Fruit fly (Drosophila melanogaster) whole organism, embryonic: ENCODE data around the gene Sytbeta.

ENCODE experiments used
- Abd-B ChIP-seq: fragments of 200-800 bp; sonication (Bioruptor generic); optimal IDR thresholded peaks from 2 replicates; lab custom pipeline; 2018; ENCODE audit warnings: missing biosample characterization, mild to moderate bottlenecking, missing genetic modification characterization, moderate library complexity
- CG1024 ChIP-seq: fragments of 200-800 bp; sonication (Bioruptor generic); IDR thresholded peaks from 2 replicates; pipeline ENCODE4 v1.3.6; 2022; ENCODE audit warnings: missing biosample characterization, missing genetic modification characterization
- CG10654 ChIP-seq: fragments of 200-800 bp; sonication (Bioruptor generic); optimal IDR thresholded peaks from 2 replicates; lab custom pipeline; 2016; ENCODE audit warnings: missing biosample characterization, missing genetic modification characterization
- CG13424 ChIP-seq: fragments of 200-800 bp; sonication (Bioruptor generic); optimal IDR thresholded peaks from 2 replicates; lab custom pipeline; 2019; ENCODE audit warnings: missing biosample characterization, mild to moderate bottlenecking, missing genetic modification characterization, moderate library complexity
- CG15011 ChIP-seq: fragments of 200-800 bp; sonication (Bioruptor generic); optimal IDR thresholded peaks from 3 replicates; lab custom pipeline; 2018; ENCODE audit warnings: missing biosample characterization, mild to moderate bottlenecking, missing genetic modification characterization
- CG17829 ChIP-seq: fragments of 200-800 bp; optimal IDR thresholded peaks from 2 replicates; lab custom pipeline; 2019; ENCODE audit warnings: missing biosample characterization, mild to moderate bottlenecking, missing genetic modification characterization, moderate library complexity
- CG2678 ChIP-seq: fragments of 200-800 bp; sonication (Bioruptor generic); optimal IDR thresholded peaks from 3 replicates; lab custom pipeline; 2019; ENCODE audit warnings: missing biosample characterization, mild to moderate bottlenecking, missing genetic modification characterization, moderate library complexity
- CG2875 ChIP-seq: fragments of 200-800 bp; sonication (Bioruptor generic); optimal IDR thresholded peaks from 2 replicates; lab custom pipeline; 2017; ENCODE audit warnings: missing biosample characterization, mild to moderate bottlenecking, missing genetic modification characterization, missing genetic modification reagents
- CG3281 ChIP-seq: fragments of 200-800 bp; sonication (Bioruptor generic); optimal IDR thresholded peaks from 3 replicates; lab custom pipeline; 2017; ENCODE audit warnings: missing biosample characterization, mild to moderate bottlenecking, missing genetic modification characterization
- CG3995 ChIP-seq: fragments of 200-800 bp; sonication (Bioruptor generic); optimal IDR thresholded peaks from 3 replicates; lab custom pipeline; 2016; ENCODE audit warnings: missing biosample characterization, missing genetic modification characterization
- CG42726 ChIP-seq: fragments of 200-800 bp; sonication (Bioruptor generic); IDR thresholded peaks from 2 replicates; pipeline ENCODE4 v1.3.6; 2022; ENCODE audit warnings: missing biosample characterization, missing genetic modification characterization; ENCODE audit not compliant: partially characterized antibody
- CG4282 ChIP-seq: fragments of 200-800 bp; sonication (Bioruptor generic); optimal IDR thresholded peaks from 2 replicates; lab custom pipeline; 2016; ENCODE audit warnings: missing biosample characterization, missing genetic modification characterization
- CG4424 ChIP-seq: fragments of 200-800 bp; sonication (Bioruptor generic); optimal IDR thresholded peaks from 3 replicates; lab custom pipeline; 2016; ENCODE audit warnings: missing biosample characterization, missing genetic modification characterization
- CG9727 ChIP-seq: fragments of 200-800 bp; sonication (Bioruptor generic); optimal IDR thresholded peaks from 3 replicates; lab custom pipeline; 2017; ENCODE audit warnings: missing biosample characterization, mild to moderate bottlenecking, missing genetic modification characterization
- Doc2 ChIP-seq: fragments of 200-800 bp; sonication (Bioruptor generic); IDR thresholded peaks from 2 replicates; pipeline ENCODE4 v1.3.6; 2022; ENCODE audit warnings: missing biosample characterization, missing genetic modification characterization
- Dp ChIP-seq: fragments of 200-800 bp; sonication (Bioruptor generic); optimal IDR thresholded peaks from 2 replicates; lab custom pipeline; 2018; ENCODE audit warnings: missing biosample characterization, mild to moderate bottlenecking, missing genetic modification characterization, moderate library complexity
- Ets97D ChIP-seq: fragments of 200-800 bp; sonication (Bioruptor generic); optimal IDR thresholded peaks from 3 replicates; lab custom pipeline; 2016; ENCODE audit warnings: missing biosample characterization, missing genetic modification characterization
- H2.0 ChIP-seq: fragments of 200-800 bp; sonication (Bioruptor generic); IDR thresholded peaks from 2 replicates; pipeline ENCODE4 v1.3.6; 2022; ENCODE audit warnings: missing biosample characterization, missing genetic modification characterization
- Lhr ChIP-seq: fragments of 200-800 bp; sonication (Bioruptor generic); optimal IDR thresholded peaks from 3 replicates; lab custom pipeline; 2017; ENCODE audit warnings: mild to moderate bottlenecking, missing biosample characterization, missing genetic modification reagents, missing genetic modification characterization
- MTF-1 ChIP-seq: fragments of 200-800 bp; sonication (Bioruptor generic); optimal IDR thresholded peaks from 2 replicates; lab custom pipeline; 2018; ENCODE audit warnings: missing biosample characterization, mild to moderate bottlenecking, missing genetic modification characterization, borderline replicate concordance
- Med ChIP-seq: fragments of 200-800 bp; sonication (Bioruptor generic); peaks from one replicate; lab custom pipeline; 2016; ENCODE audit warnings: missing biosample characterization, missing genetic modification characterization, mild to moderate bottlenecking, inconsistent platforms, moderate library complexity
- Trl ChIP-seq, 3 experiments: fragments of >200 bp in 2 of 3; fragments of 200-800 bp in 1 of 3; sonication (Bioruptor generic) in 1 of 3; optimal IDR thresholded peaks; 2 replicates in 1 of 3; 3 replicates in 2 of 3; lab custom pipeline; 2016 to 2017; ENCODE audit warnings: missing biosample characterization in 1 of 3, missing genetic modification characterization in 1 of 3
- ac ChIP-seq: fragments of 200-800 bp; sonication (Bioruptor generic); optimal IDR thresholded peaks from 3 replicates; lab custom pipeline; 2017; ENCODE audit warnings: missing biosample characterization, mild to moderate bottlenecking, missing genetic modification characterization
- ci ChIP-seq: fragments of 200-800 bp; sonication (Bioruptor generic); IDR thresholded peaks from 3 replicates; pipeline ENCODE4 v1.3.6; 2022; ENCODE audit warnings: missing biosample characterization, missing genetic modification characterization
- croc ChIP-seq: fragments of 200-800 bp; sonication (Bioruptor generic); conservative IDR thresholded peaks from 3 replicates; pipeline ENCODE4 v1.3.6; 2022; ENCODE audit warnings: missing biosample characterization, missing genetic modification characterization
- dan ChIP-seq: fragments of 200-800 bp; sonication (Bioruptor generic); IDR thresholded peaks from 2 replicates; pipeline ENCODE4 v1.3.6; 2022; ENCODE audit warnings: missing biosample characterization, missing genetic modification characterization
- disco-r ChIP-seq: fragments of 200-800 bp; sonication (Bioruptor generic); optimal IDR thresholded peaks from 2 replicates; lab custom pipeline; 2016; ENCODE audit warnings: missing biosample characterization, missing genetic modification characterization
- dmrt11E ChIP-seq: fragments of 200-800 bp; sonication (Bioruptor generic); optimal IDR thresholded peaks from 3 replicates; lab custom pipeline; 2018; ENCODE audit warnings: missing biosample characterization, mild to moderate bottlenecking, missing genetic modification characterization, moderate library complexity
- dmrt99B ChIP-seq: fragments of 200-800 bp; sonication (Bioruptor generic); optimal IDR thresholded peaks from 2 replicates; lab custom pipeline; 2018; ENCODE audit warnings: missing biosample characterization, mild to moderate bottlenecking, missing genetic modification characterization, moderate library complexity
- dysf ChIP-seq: fragments of 200-800 bp; sonication (Bioruptor generic); IDR thresholded peaks from 3 replicates; pipeline ENCODE4 v1.3.6; 2022; ENCODE audit warnings: missing biosample characterization, missing genetic modification characterization
- fd102C ChIP-seq: fragments of 200-800 bp; sonication (Bioruptor generic); optimal IDR thresholded peaks from 2 replicates; lab custom pipeline; 2018; ENCODE audit warnings: missing biosample characterization, mild to moderate bottlenecking, missing genetic modification characterization, moderate library complexity
- gcm2 ChIP-seq: fragments of 200-800 bp; sonication (Bioruptor generic); optimal IDR thresholded peaks from 2 replicates; lab custom pipeline; 2016; ENCODE audit warnings: missing biosample characterization, missing genetic modification characterization
- grn ChIP-seq: fragments of 200-800 bp; sonication (Bioruptor generic); optimal IDR thresholded peaks from 3 replicates; lab custom pipeline; 2017; ENCODE audit warnings: missing biosample characterization, missing genetic modification characterization
- gsb-n ChIP-seq: fragments of 200-800 bp; sonication (Bioruptor generic); optimal IDR thresholded peaks from 3 replicates; lab custom pipeline; 2018; ENCODE audit warnings: missing biosample characterization, mild to moderate bottlenecking, missing genetic modification characterization
- her ChIP-seq: fragments of 200-800 bp; sonication (Bioruptor generic); optimal IDR thresholded peaks from 2 replicates; lab custom pipeline; 2016; ENCODE audit warnings: missing biosample characterization, missing genetic modification characterization
- ken ChIP-seq: fragments of 200-800 bp; sonication (Bioruptor generic); IDR thresholded peaks from 3 replicates; pipeline ENCODE4 v1.3.6; 2022; ENCODE audit warnings: missing biosample characterization, missing genetic modification characterization
- lab ChIP-seq: fragments of 200-800 bp; sonication (Bioruptor generic); optimal IDR thresholded peaks from 3 replicates; lab custom pipeline; 2017; ENCODE audit warnings: missing biosample characterization, missing genetic modification characterization, mild to moderate bottlenecking, moderate library complexity, missing genetic modification reagents
- nom ChIP-seq: fragments of 200-800 bp; sonication (Bioruptor generic); optimal IDR thresholded peaks from 2 replicates; lab custom pipeline; 2017; ENCODE audit warnings: missing biosample characterization, missing genetic modification characterization, mild to moderate bottlenecking, moderate library complexity, missing genetic modification reagents
- pum ChIP-seq: fragments of 200-800 bp; sonication (Bioruptor generic); optimal IDR thresholded peaks from 2 replicates; lab custom pipeline; 2016; ENCODE audit warnings: missing biosample characterization, missing genetic modification characterization
- run ChIP-seq: fragments of 200-800 bp; sonication (Bioruptor generic); optimal IDR thresholded peaks from 3 replicates; lab custom pipeline; 2018; ENCODE audit warnings: missing biosample characterization, mild to moderate bottlenecking, missing genetic modification characterization
- schlank ChIP-seq: fragments of 200-800 bp; sonication (Bioruptor generic); optimal IDR thresholded peaks from 2 replicates; lab custom pipeline; 2018; ENCODE audit warnings: missing biosample characterization, mild to moderate bottlenecking, missing genetic modification characterization
- shn ChIP-seq: fragments of 200-800 bp; sonication (Bioruptor generic); optimal IDR thresholded peaks from 3 replicates; lab custom pipeline; 2016; ENCODE audit warnings: missing biosample characterization, missing genetic modification characterization
- sisA ChIP-seq: fragments of 200-800 bp; sonication (Bioruptor generic); IDR thresholded peaks from 2 replicates; pipeline ENCODE4 v1.3.6; 2022; ENCODE audit warnings: missing biosample characterization, missing genetic modification characterization
- slbo ChIP-seq: fragments of 200-800 bp; sonication (Bioruptor generic); IDR thresholded peaks from 2 replicates; pipeline ENCODE4 v1.3.6; 2022; ENCODE audit warnings: missing biosample characterization, missing genetic modification characterization
- sqz ChIP-seq: fragments of 200-800 bp; sonication (Bioruptor generic); optimal IDR thresholded peaks from 3 replicates; lab custom pipeline; 2018; ENCODE audit warnings: missing biosample characterization, mild to moderate bottlenecking, missing genetic modification characterization
- sug ChIP-seq: fragments of 200-800 bp; optimal IDR thresholded peaks from 2 replicates; lab custom pipeline; 2019; ENCODE audit warnings: missing biosample characterization, mild to moderate bottlenecking, missing genetic modification characterization, moderate library complexity
- tap ChIP-seq: fragments of 200-800 bp; optimal IDR thresholded peaks from 3 replicates; lab custom pipeline; 2019; ENCODE audit warnings: missing biosample characterization, mild to moderate bottlenecking, missing genetic modification characterization, moderate library complexity
- unpg ChIP-seq: fragments of 200-800 bp; sonication (Bioruptor generic); optimal IDR thresholded peaks from 3 replicates; lab custom pipeline; 2018; ENCODE audit warnings: missing biosample characterization, mild to moderate bottlenecking, missing genetic modification characterization, moderate library complexity
- vvl ChIP-seq: fragments of 200-800 bp; sonication (Bioruptor generic); IDR thresholded peaks from 2 replicates; pipeline ENCODE4 v1.3.6; 2022; ENCODE audit warnings: missing biosample characterization, missing genetic modification characterization

The Sytbeta gene

dm6 chr3L:15011638-15012335, 53.0 kb downstream of the Sytbeta start (continued):
- TF ChIP-seq dmrt11E (tag; lab: Kevin White, UChicago) (peak; percentile 86), gcm2 (GFP tag; lab: Kevin White, UChicago) (no peak), CG1024 (GFP tag; lab: Robert Waterston, UW) (peak; percentile 49; the same call in 1 of the 2 replicates), Med (GFP tag; lab: Kevin White, UChicago) (peak; percentile 82), CG15011 (GFP tag; lab: Kevin White, UChicago) (peak; percentile 65), Abd-B (GFP tag; lab: Kevin White, UChicago) (peak; percentile 87), Doc2 (no peak), Trl (optimal IDR thresholded peaks at IDR 0.05; lab: Kevin White, UChicago) (no peak), Trl (GFP tag; optimal IDR thresholded peaks at IDR 0.05; lab: Kevin White, UChicago) (peak; percentile 3), dmrt99B (peak; percentile 87), H2.0 (GFP tag; lab: Robert Waterston, UW) (peak; percentile 57; the same call in 1 of the 2 replicates), MTF-1 (GFP tag; lab: Kevin White, UChicago) (peak; percentile 23), Dp (GFP tag; lab: Kevin White, UChicago) (no peak), her (GFP tag; lab: Kevin White, UChicago) (no peak), CG10654 (GFP tag; lab: Kevin White, UChicago) (peak; percentile 63), ken (peak; percentile 65; the same call in 2 of the 3 replicates), shn (GFP tag; lab: Kevin White, UChicago) (no peak), CG2678 (tag; lab: Kevin White, UChicago) (peak; percentile 87), tap (tag; lab: Kevin White, UChicago) (peak; percentile 82), CG3281 (GFP tag; lab: Kevin White, UChicago) (peak; percentile 56), dysf (GFP tag; lab: Robert Waterston, UW) (peak; percentile 68), CG17829 (tag; lab: Kevin White, UChicago) (peak; percentile 88), lab (GFP tag; lab: Kevin White, UChicago) (peak; percentile 81), slbo (peak; percentile 76), sisA (GFP tag; lab: Robert Waterston, UW) (peak; percentile 80), gsb-n (peak; percentile 82), grn (GFP tag; lab: Kevin White, UChicago) (peak; percentile 12), CG4424 (GFP tag; lab: Kevin White, UChicago) (peak; percentile 78), CG3995 (GFP tag; lab: Kevin White, UChicago) (no peak), CG2875 (GFP tag; lab: Kevin White, UChicago) (peak; percentile 52), Lhr (GFP tag; lab: Kevin White, UChicago) (peak; percentile 33), run (tag; lab: Kevin White, UChicago) (peak; percentile 63), CG9727 (peak; percentile 81), CG4282 (no peak), vvl (GFP tag; lab: Robert Waterston, UW) (peak; percentile 77), ac (GFP tag; lab: Kevin White, UChicago) (no peak), nom (GFP tag; lab: Kevin White, UChicago) (peak; percentile 55), Ets97D (no peak), croc (GFP tag; lab: Robert Waterston, UW) (peak; percentile 38; the same call in 2 of the 3 replicates), CG42726 (no peak), dan (GFP tag; lab: Robert Waterston, UW) (no peak), CG13424 (tag; lab: Kevin White, UChicago) (peak; percentile 80), unpg (GFP tag; lab: Kevin White, UChicago) (peak; percentile 92), fd102C (GFP tag; lab: Kevin White, UChicago) (peak; percentile 42), sqz (GFP tag; lab: Kevin White, UChicago) (peak; percentile 65), sug (tag; lab: Kevin White, UChicago) (peak; percentile 52), pum (peak; percentile 47), disco-r (GFP tag; lab: Kevin White, UChicago) (no peak), ci (peak; percentile 86), schlank (tag; lab: Kevin White, UChicago) (no peak)
